Worm (Caenorhabditis elegans) whole organism, late embryonic: ENCODE results near the gene D2023.6.

Experiments used
- ref-2 ChIP-seq: sonication (generic microtip); optimal IDR thresholded peaks from 2 replicates; lab custom pipeline; 2016; ENCODE audit warnings: missing genetic modification characterization, missing compliant biosample characterization
- unc-55 ChIP-seq: sonication (generic microtip); optimal IDR thresholded peaks from 2 replicates; lab custom pipeline; 2017; ENCODE audit warnings: missing biosample characterization, missing genetic modification reagents, missing genetic modification characterization

- no peak for TF ChIP-seq unc-55 (GFP tag; lab: Kevin White, UChicago)
- no peak for TF ChIP-seq ref-2 (tag; lab: Kevin White, UChicago)
Measured at ce11 chrV:11852305-11852704, 25.2 kb downstream of the D2023.6 start.
